Worm (Caenorhabditis elegans): ENCODE measurements around the gene pud-1.2.
"Not testable (repeated sequence)": the region's sequence is repeated elsewhere in the genome, so short reads cannot be mapped to it uniquely, and the experiment has no call there.

ce11 chrV:2322466-2322865, at the start of gene pud-1.2:
- not testable (repeated sequence) for TF ChIP-seq sox-4 (tag; optimal IDR thresholded peaks at IDR 0.05); ref-2 (tag; optimal IDR thresholded peaks at IDR 0.05); nfya-1 (tag; optimal IDR thresholded peaks at IDR 0.05); unc-55 (GFP tag; optimal IDR thresholded peaks at IDR 0.05); pax-1 (tag; optimal IDR thresholded peaks at IDR 0.05)

Data from whole organism, late embryonic.